Worm (Caenorhabditis elegans) whole organism, young adult: ENCODE results near the gene R11G1.11.

Source experiments
- B0019.2 ChIP-seq: fragments of 200-800 bp; sonication (Bioruptor generic); conservative IDR thresholded peaks from 2 replicates; pipeline ENCODE4 v1.3.6; 2022; ENCODE audit warnings: missing genetic modification reagents, missing genetic modification characterization, missing compliant biosample characterization
- C06A6.2 ChIP-seq: fragments of 200-800 bp; sonication (Bioruptor generic); conservative IDR thresholded peaks from 2 replicates; pipeline ENCODE4 v1.3.6; 2022; ENCODE audit warnings: missing genetic modification characterization, missing compliant biosample characterization
- F23B12.7 ChIP-seq: sonication (generic microtip); optimal IDR thresholded peaks from 2 replicates; lab custom pipeline; 2017; ENCODE audit warnings: missing genetic modification characterization, mild to moderate bottlenecking, missing compliant biosample characterization, antibody characterized with exemption, moderate library complexity; ENCODE audit not compliant: insufficient read depth
- F33H1.4 ChIP-seq: fragments of 200-800 bp; sonication (Bioruptor generic); IDR thresholded peaks from 2 replicates; pipeline ENCODE4 v1.3.6; 2022; ENCODE audit warnings: missing genetic modification reagents, missing genetic modification characterization, missing compliant biosample characterization
- K11D2.4 ChIP-seq: fragments of 200-800 bp; sonication (Bioruptor generic); IDR thresholded peaks from 2 replicates; pipeline ENCODE4 v1.3.6; 2022; ENCODE audit warnings: missing genetic modification reagents, missing genetic modification characterization, missing compliant biosample characterization
- Y53F4B.3 ChIP-seq: fragments of 200-800 bp; sonication (Bioruptor generic); IDR thresholded peaks from 2 replicates; pipeline ENCODE4 v1.3.6; 2022; ENCODE audit warnings: missing genetic modification reagents, missing genetic modification characterization, missing compliant biosample characterization
- Y56A3A.18 ChIP-seq: fragments of 200-800 bp; sonication (Bioruptor generic); IDR thresholded peaks from 2 replicates; pipeline ENCODE4 v1.3.6; 2022; ENCODE audit warnings: missing genetic modification reagents, missing genetic modification characterization, missing compliant biosample characterization
- ZK185.1 ChIP-seq: sonication (generic microtip); optimal IDR thresholded peaks from 2 replicates; lab custom pipeline; 2016; ENCODE audit warnings: mild to moderate bottlenecking, missing genetic modification characterization, missing compliant biosample characterization; ENCODE audit not compliant: poor library complexity, severe bottlenecking
- akir-1 ChIP-seq: fragments of 200-800 bp; sonication (Bioruptor generic); optimal IDR thresholded peaks from 2 replicates; lab custom pipeline; 2018; ENCODE audit warnings: mild to moderate bottlenecking, missing genetic modification characterization, moderate library complexity, missing compliant biosample characterization
- bed-1 ChIP-seq: fragments of 200-800 bp; sonication (Bioruptor generic); IDR thresholded peaks from 2 replicates; pipeline ENCODE4 v1.3.6; 2022; ENCODE audit warnings: missing genetic modification reagents, missing genetic modification characterization, missing compliant biosample characterization
- bed-2 ChIP-seq: fragments of 200-800 bp; sonication (Bioruptor generic); IDR thresholded peaks from 2 replicates; pipeline ENCODE4 v1.3.6; 2022; ENCODE audit warnings: missing genetic modification reagents, missing genetic modification characterization, missing compliant biosample characterization
- cebp-2 ChIP-seq: fragments of 200-800 bp; sonication (Bioruptor generic); IDR thresholded peaks from 2 replicates; pipeline ENCODE4 v1.3.6; 2022; ENCODE audit warnings: missing genetic modification characterization, missing compliant biosample characterization
- ceh-58 ChIP-seq: fragments of 200-800 bp; sonication (Bioruptor generic); IDR thresholded peaks from 2 replicates; pipeline ENCODE4 v1.3.6; 2022; ENCODE audit warnings: missing genetic modification characterization, missing compliant biosample characterization
- dpff-1 ChIP-seq: sonication (generic microtip); optimal IDR thresholded peaks from 2 replicates; lab custom pipeline; 2017; ENCODE audit warnings: mild to moderate bottlenecking, missing genetic modification characterization, missing compliant biosample characterization
- dpl-1 ChIP-seq: fragments of 150-350 bp; optimal IDR thresholded peaks from 2 replicates; lab custom pipeline; 2014; ENCODE audit warnings: missing biosample characterization, missing genetic modification reagents, missing genetic modification characterization
- efl-1 ChIP-seq: fragments of 150-350 bp; optimal IDR thresholded peaks from 2 replicates; lab custom pipeline; 2014; ENCODE audit warnings: missing biosample characterization, missing genetic modification reagents, missing genetic modification characterization
- egrh-3 ChIP-seq: fragments of 200-800 bp; sonication (Bioruptor generic); IDR thresholded peaks from 2 replicates; pipeline ENCODE4 v1.3.6; 2022; ENCODE audit warnings: missing genetic modification reagents, missing genetic modification characterization, missing compliant biosample characterization
- hlh-26 ChIP-seq: fragments of 200-800 bp; sonication (Bioruptor generic); conservative IDR thresholded peaks from 2 replicates; pipeline ENCODE4 v1.3.6; 2022; ENCODE audit warnings: missing genetic modification reagents, missing genetic modification characterization, missing compliant biosample characterization
- hmg-1.2 ChIP-seq: fragments of 200-800 bp; sonication (Bioruptor generic); IDR thresholded peaks from 2 replicates; pipeline ENCODE4 v1.3.6; 2022; ENCODE audit warnings: missing genetic modification reagents, missing genetic modification characterization, missing compliant biosample characterization
- hmg-20 ChIP-seq: fragments of 200-800 bp; sonication (Bioruptor generic); IDR thresholded peaks from 2 replicates; pipeline ENCODE4 v1.3.6; 2022; ENCODE audit warnings: missing genetic modification reagents, missing genetic modification characterization, missing compliant biosample characterization
- lag-1 ChIP-seq: fragments of 200-800 bp; sonication (Bioruptor generic); IDR thresholded peaks from 2 replicates; pipeline ENCODE4 v1.3.6; 2022; ENCODE audit warnings: missing genetic modification reagents, missing genetic modification characterization, missing compliant biosample characterization
- madf-10 ChIP-seq: sonication (generic microtip); optimal IDR thresholded peaks from 2 replicates; lab custom pipeline; 2016; ENCODE audit warnings: mild to moderate bottlenecking, missing genetic modification characterization, missing compliant biosample characterization
- madf-3 ChIP-seq: fragments of 200-800 bp; sonication (Bioruptor generic); IDR thresholded peaks from 2 replicates; pipeline ENCODE4 v1.3.6; 2022; ENCODE audit warnings: missing genetic modification reagents, missing genetic modification characterization, missing compliant biosample characterization
- mcd-1 ChIP-seq: fragments of 200-800 bp; sonication (Bioruptor generic); IDR thresholded peaks from 2 replicates; pipeline ENCODE4 v1.3.6; 2022; ENCODE audit warnings: missing genetic modification reagents, missing genetic modification characterization, missing compliant biosample characterization
- nhr-27 ChIP-seq: fragments of 200-800 bp; sonication (Bioruptor generic); optimal IDR thresholded peaks from 2 replicates; lab custom pipeline; 2018; ENCODE audit warnings: mild to moderate bottlenecking, missing genetic modification characterization, moderate library complexity, missing compliant biosample characterization
- nhr-90 ChIP-seq: sonication (generic microtip); optimal IDR thresholded peaks from 2 replicates; lab custom pipeline; 2016; ENCODE audit warnings: missing genotype, mild to moderate bottlenecking, missing genetic modification characterization, missing compliant biosample characterization
- repo-1 ChIP-seq: sonication (generic microtip); optimal IDR thresholded peaks from 2 replicates; lab custom pipeline; 2017; ENCODE audit warnings: mild to moderate bottlenecking, missing genetic modification characterization, missing compliant biosample characterization
- sea-2 ChIP-seq: fragments of 200-800 bp; sonication (Bioruptor generic); IDR thresholded peaks from 2 replicates; pipeline ENCODE4 v1.3.6; 2022; ENCODE audit warnings: missing genetic modification characterization, missing compliant biosample characterization
- sptf-2 ChIP-seq: fragments of 200-800 bp; sonication (Bioruptor generic); optimal IDR thresholded peaks from 2 replicates; lab custom pipeline; 2018; ENCODE audit warnings: mild to moderate bottlenecking, missing genetic modification characterization, missing compliant biosample characterization
- zfh-2 ChIP-seq: fragments of 200-800 bp; sonication (Bioruptor generic); conservative IDR thresholded peaks from 2 replicates; pipeline ENCODE4 v1.3.6; 2022; ENCODE audit warnings: missing genetic modification reagents, missing genetic modification characterization, missing compliant biosample characterization
- ztf-22 ChIP-seq: fragments of 200-800 bp; sonication (Bioruptor generic); optimal IDR thresholded peaks from 2 replicates; lab custom pipeline; 2018; ENCODE audit warnings: mild to moderate bottlenecking, missing genetic modification characterization, moderate library complexity, missing compliant biosample characterization
- ztf-3 ChIP-seq: fragments of 200-800 bp; sonication (Bioruptor generic); optimal IDR thresholded peaks from 2 replicates; lab custom pipeline; 2018; ENCODE audit warnings: mild to moderate bottlenecking, missing genetic modification characterization, missing compliant biosample characterization
- ztf-6 ChIP-seq: fragments of 200-800 bp; sonication (Bioruptor generic); IDR thresholded peaks from 2 replicates; pipeline ENCODE4 v1.3.6; 2022; ENCODE audit warnings: missing genetic modification reagents, missing genetic modification characterization, missing compliant biosample characterization

The R11G1.11 gene

ce11 chrX:3659192-3659591 lies 4.5 kb downstream of the R11G1.11 start, which contains the start of gene R11G1.1:
Gene R11G1.1 (plus strand): TSS chrX:3659492.
- no peak for TF ChIP-seq hmg-20 (GFP tag; lab: Robert Waterston, UW)
- TF ChIP-seq dpff-1, result no peak

ce11 chrX:3668842-3669241 lies 14.1 kb downstream of the R11G1.11 start, which contains the start of gene snet-1:
Gene snet-1 (minus strand): TSS chrX:3668942.
- no peak for TF ChIP-seq ceh-58 (GFP tag; lab: Robert Waterston, UW)
- no peak for TF ChIP-seq ztf-6 (GFP tag; lab: Robert Waterston, UW)
- TF ChIP-seq efl-1 (GFP tag; lab: Kevin White, UChicago), result no peak
- no peak for TF ChIP-seq B0019.2 (GFP tag; lab: Robert Waterston, UW)
- no peak for TF ChIP-seq cebp-2 (GFP tag; lab: Robert Waterston, UW)
- TF ChIP-seq madf-10 (tag; lab: Kevin White, UChicago), result no peak
- TF ChIP-seq F33H1.4 (GFP tag; lab: Robert Waterston, UW), result no peak
- TF ChIP-seq F23B12.7 (tag; lab: Kevin White, UChicago), result no peak
- no peak for TF ChIP-seq Y56A3A.18 (GFP tag; lab: Robert Waterston, UW)
- TF ChIP-seq madf-3, result no peak
- no peak for TF ChIP-seq lag-1 (GFP tag; lab: Robert Waterston, UW)

ce11 chrX:3671998-3672397 lies 17.3 kb downstream of the R11G1.11 start, which contains the start of gene C02F12.5:
Gene C02F12.5 (minus strand): TSS chrX:3672098.
- no peak for TF ChIP-seq C06A6.2 (GFP tag; lab: Robert Waterston, UW)
- no peak for TF ChIP-seq sptf-2 (GFP tag; lab: Kevin White, UChicago)
- no peak for TF ChIP-seq hmg-20 (GFP tag; lab: Robert Waterston, UW)
- no peak for TF ChIP-seq bed-1 (GFP tag; lab: Robert Waterston, UW)
- TF ChIP-seq Y53F4B.3 (GFP tag; lab: Robert Waterston, UW), result no peak
- no peak for TF ChIP-seq hlh-26 (GFP tag; lab: Robert Waterston, UW)
- no peak for TF ChIP-seq akir-1
- TF ChIP-seq zfh-2 (GFP tag; lab: Robert Waterston, UW), result no peak
- TF ChIP-seq egrh-3 (GFP tag; lab: Robert Waterston, UW), result no peak
- TF ChIP-seq dpl-1 (GFP tag; lab: Kevin White, UChicago), result no peak
- no peak for TF ChIP-seq bed-2 (GFP tag; lab: Robert Waterston, UW)
- TF ChIP-seq mcd-1 (GFP tag; lab: Robert Waterston, UW), result no peak
- TF ChIP-seq nhr-90, result no peak
- TF ChIP-seq nhr-27, result no peak
- no peak for TF ChIP-seq ztf-3 (GFP tag; lab: Kevin White, UChicago)
- TF ChIP-seq, all 124 proteins: peak for 0

- TF ChIP-seq ZK185.1 (tag; lab: Kevin White, UChicago), result no peak
- no peak for TF ChIP-seq K11D2.4
- no peak for TF ChIP-seq repo-1 (tag; lab: Kevin White, UChicago)
- no peak for TF ChIP-seq hmg-1.2 (GFP tag; lab: Robert Waterston, UW)
- no peak for TF ChIP-seq sea-2
- no peak for TF ChIP-seq ztf-22 (GFP tag; lab: Kevin White, UChicago)
These were observed 18.9 kb downstream of the R11G1.11 start, which contains the start of gene ceh-63 for ce11 chrX:3673584-3674108. Gene ceh-63 (minus strand): TSS chrX:3674058.
